Worm (Caenorhabditis elegans) whole organism, L4 larva: ENCODE results near the gene T27E4.5.

Source experiments
- aha-1 ChIP-seq: fragments of 150-350 bp; peaks from one replicate; lab custom pipeline; 2014; ENCODE audit warnings: missing biosample characterization, missing genetic modification characterization
- aly-2 ChIP-seq: sonication (generic microtip); optimal IDR thresholded peaks from 2 replicates; lab custom pipeline; 2018; ENCODE audit warnings: missing biosample characterization, missing genetic modification characterization
- egl-43 ChIP-seq: fragments of 200-800 bp; sonication (Bioruptor generic); IDR thresholded peaks from 2 replicates; pipeline ENCODE4 v1.3.6; 2022; ENCODE audit warnings: missing genetic modification reagents, missing genetic modification characterization, missing compliant biosample characterization
- lin-13 ChIP-seq: fragments of 150-350 bp; optimal IDR thresholded peaks from 2 replicates; lab custom pipeline; 2014; ENCODE audit warnings: missing biosample characterization, missing genetic modification reagents, missing genetic modification characterization
- lin-39 ChIP-seq: fragments of 150-350 bp; optimal IDR thresholded peaks from 2 replicates; lab custom pipeline; 2014; ENCODE audit warnings: missing biosample characterization, missing genetic modification reagents, missing genetic modification characterization
- nhr-6 ChIP-seq: fragments of 150-350 bp; optimal IDR thresholded peaks from 2 replicates; lab custom pipeline; 2014; ENCODE audit warnings: missing biosample characterization, missing genetic modification characterization
- nhr-76 ChIP-seq: fragments of 150-350 bp; optimal IDR thresholded peaks from 2 replicates; lab custom pipeline; 2014; ENCODE audit warnings: missing biosample characterization, missing genetic modification characterization
- spr-3 ChIP-seq: fragments of 200-800 bp; sonication (Bioruptor generic); optimal IDR thresholded peaks from 2 replicates; lab custom pipeline; 2018; ENCODE audit warnings: mild to moderate bottlenecking, missing genetic modification characterization, missing compliant biosample characterization
- zag-1 ChIP-seq: fragments of 150-350 bp; optimal IDR thresholded peaks from 2 replicates; lab custom pipeline; 2014; ENCODE audit warnings: missing biosample characterization, missing genetic modification characterization

DNA sequence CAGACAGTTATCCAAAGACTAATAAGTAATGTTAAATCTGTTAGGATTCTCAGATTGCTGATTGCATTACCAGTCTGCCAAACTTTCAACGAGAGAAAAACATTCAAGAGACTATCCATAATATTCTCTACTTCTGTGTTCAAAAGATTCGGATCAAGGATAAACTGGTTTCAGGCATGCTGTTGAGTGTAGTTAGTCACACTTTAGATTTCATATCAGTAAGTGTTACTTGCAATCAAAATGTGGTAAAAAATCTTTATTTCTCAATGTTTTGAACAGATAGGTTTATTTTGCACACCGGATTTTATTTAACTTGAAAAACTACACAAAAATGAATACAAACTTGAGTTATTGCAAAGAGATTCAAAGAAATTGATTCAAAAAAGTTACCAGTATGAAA lies 47.5 kb downstream of the T27E4.5 start, which contains the start of gene oac-41:
- TF ChIP-seq spr-3 (GFP tag; lab: Kevin White, UChicago): no peak
- TF ChIP-seq zag-1 (tag; lab: Kevin White, UChicago): no peak
- no peak for TF ChIP-seq egl-43
- no peak for TF ChIP-seq aha-1 (tag; lab: Kevin White, UChicago)
- TF ChIP-seq lin-13: no peak
- TF ChIP-seq aly-2 (tag; lab: Kevin White, UChicago): no peak
- no peak for TF ChIP-seq lin-39 (tag; lab: Kevin White, UChicago)
- no peak for TF ChIP-seq nhr-6 (tag; lab: Kevin White, UChicago)
- TF ChIP-seq nhr-76 (tag; lab: Kevin White, UChicago): no peak
